Worm (Caenorhabditis elegans) whole organism, early embryonic: ENCODE data around the gene cyp-33A1.

Source experiments
- ama-1 ChIP-seq: fragments of 150-350 bp; optimal IDR thresholded peaks from 2 replicates; lab custom pipeline; 2014
- ets-7 ChIP-seq: sonication (generic microtip); optimal IDR thresholded peaks from 2 replicates; lab custom pipeline; 2016; ENCODE audit warnings: missing genotype, missing genetic modification characterization, missing compliant biosample characterization
- pes-1 ChIP-seq: fragments of 200-800 bp; sonication (Bioruptor generic); IDR thresholded peaks from 2 replicates; pipeline ENCODE4 v1.3.6; 2022; ENCODE audit warnings: missing genetic modification reagents, missing genetic modification characterization, missing compliant biosample characterization
- tra-4 ChIP-seq: sonication (generic microtip); optimal IDR thresholded peaks from 2 replicates; lab custom pipeline; 2017; ENCODE audit warnings: missing genetic modification characterization, missing compliant biosample characterization

DNA sequence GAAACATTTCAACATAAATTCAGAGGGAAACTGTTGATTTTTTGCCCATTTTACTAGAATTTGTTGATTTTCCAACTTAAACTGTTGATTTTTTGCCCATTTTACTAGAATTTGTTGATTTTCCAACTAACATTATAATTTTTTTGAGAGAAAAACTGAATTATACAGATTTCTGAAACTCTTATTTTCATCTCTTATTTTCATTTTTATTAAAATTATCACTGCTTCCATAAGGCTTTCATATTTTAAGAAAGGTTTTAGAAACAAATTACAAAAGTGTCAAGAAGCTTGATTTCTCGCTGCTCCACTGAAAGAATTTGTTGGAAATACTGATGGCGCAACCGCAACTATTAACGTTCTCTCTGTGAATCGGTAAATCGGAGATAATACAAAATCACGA is 31.3 kb downstream of the cyp-33A1 start:
- TF ChIP-seq tra-4 (tag; lab: Kevin White, UChicago) (no peak), ama-1 (lab: Kevin White, UChicago) (no peak), pes-1 (GFP tag; lab: Robert Waterston, UW) (no peak), ets-7 (tag; lab: Kevin White, UChicago) (no peak)
